Worm (Caenorhabditis elegans): Measurements from ENCODE around the gene rha-2.

Gene rha-2

DNA sequence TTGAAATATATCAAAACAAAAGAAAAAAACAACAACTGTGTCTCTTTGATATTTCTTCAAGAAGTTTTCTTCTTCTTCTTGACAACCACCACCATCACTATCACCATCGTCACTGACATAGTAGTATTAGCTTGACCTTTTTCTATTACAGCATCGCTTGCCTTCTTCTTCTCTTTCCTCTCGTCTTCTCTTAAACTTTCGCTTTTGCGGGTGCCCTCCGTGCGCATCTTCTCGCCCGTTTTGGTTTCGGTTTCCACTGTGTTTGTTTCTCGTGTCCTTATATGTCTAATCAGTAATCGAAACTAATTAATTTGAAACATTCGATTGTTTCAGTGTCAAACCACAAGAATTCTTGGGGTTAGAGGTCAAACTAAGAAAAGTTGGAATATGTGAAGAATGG, 35.0 kb downstream of the rha-2 start:
- TF ChIP-seq F13H6.1 (tag; optimal IDR thresholded peaks at IDR 0.05) (no peak), ceh-34 (tag; optimal IDR thresholded peaks at IDR 0.05) (no peak), ref-2 (tag; optimal IDR thresholded peaks at IDR 0.05) (no peak), unc-42 (tag; optimal IDR thresholded peaks at IDR 0.05) (no peak), ceh-24 (tag; optimal IDR thresholded peaks at IDR 0.05) (no peak), lim-6 (tag; optimal IDR thresholded peaks at IDR 0.05) (no peak), hlh-8 (tag; optimal IDR thresholded peaks at IDR 0.05) (no peak), T23F11.4 (GFP tag; optimal IDR thresholded peaks at IDR 0.05) (no peak)

DNA sequence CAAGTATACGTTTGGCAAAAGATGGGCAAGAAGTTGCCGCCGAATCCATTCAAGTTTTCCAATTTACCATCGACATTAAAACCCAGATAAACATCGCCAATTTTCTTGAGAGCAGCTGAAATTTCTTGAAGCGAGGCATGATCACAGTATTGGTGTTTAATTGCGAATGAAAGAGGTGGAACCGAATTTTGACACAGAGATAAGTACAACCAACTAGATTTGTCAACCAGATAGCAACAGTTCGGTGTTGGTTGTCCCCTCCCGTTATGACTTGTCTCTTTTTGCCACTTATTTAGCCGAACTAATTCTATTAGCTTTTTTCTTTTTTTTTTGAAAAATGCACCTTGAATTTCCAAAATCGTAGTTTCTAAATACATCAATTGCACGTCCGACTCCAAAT, 36.0 kb downstream of the rha-2 start:
- TF ChIP-seq unc-55 (GFP tag; optimal IDR thresholded peaks at IDR 0.05): no peak
- no peak for TF ChIP-seq ref-2 (tag; optimal IDR thresholded peaks at IDR 0.05)
- TF ChIP-seq npax-4 (tag; optimal IDR thresholded peaks at IDR 0.05): no peak
- TF ChIP-seq pag-3 (tag; optimal IDR thresholded peaks at IDR 0.05; ENCODE audit: borderline replicate concordance): no peak
- no peak for TF ChIP-seq ceh-2 (tag; optimal IDR thresholded peaks at IDR 0.05)

DNA sequence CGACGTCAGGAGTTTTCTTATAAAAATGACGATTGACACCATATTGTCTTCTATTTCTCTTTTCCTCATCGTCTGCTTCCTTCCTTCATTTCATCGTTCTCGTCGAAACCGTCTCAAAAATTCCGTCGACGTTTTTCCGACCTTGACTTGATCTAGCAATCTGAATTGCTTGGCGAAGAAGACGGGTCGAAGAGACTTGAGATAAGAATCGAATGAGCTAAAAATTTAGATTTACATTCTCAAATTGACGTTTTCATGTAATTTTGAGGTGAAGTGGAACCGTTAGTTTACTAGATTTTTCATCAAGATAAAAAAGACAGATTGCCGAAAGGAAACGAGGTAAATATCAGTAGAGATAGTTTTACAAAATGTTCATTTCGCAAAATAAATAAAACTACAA, 36.8 kb downstream of the rha-2 start:
- TF ChIP-seq unc-42 (tag; optimal IDR thresholded peaks at IDR 0.05): no peak
- TF ChIP-seq elt-2 (tag; optimal IDR thresholded peaks at IDR 0.05): no peak
- no peak for TF ChIP-seq nhr-11 (tag; optimal IDR thresholded peaks at IDR 0.05)
- TF ChIP-seq K02D7.2 (tag; optimal IDR thresholded peaks at IDR 0.05): no peak
- TF ChIP-seq ceh-6 (GFP tag; optimal IDR thresholded peaks at IDR 0.05): no peak
- no peak for TF ChIP-seq dve-1 (tag; optimal IDR thresholded peaks at IDR 0.05)
- TF ChIP-seq hlh-6 (tag; optimal IDR thresholded peaks at IDR 0.05): no peak
- TF ChIP-seq zip-5 (tag; optimal IDR thresholded peaks at IDR 0.05): no peak
- no peak for TF ChIP-seq ztf-16 (tag; optimal IDR thresholded peaks at IDR 0.05)
- no peak for TF ChIP-seq dmd-4 (tag; optimal IDR thresholded peaks at IDR 0.05; ENCODE audit: borderline replicate concordance)
- no peak for TF ChIP-seq syd-9 (tag; optimal IDR thresholded peaks at IDR 0.05)

ce11 chrIII:8575359-8576101, 38.8 kb downstream of the rha-2 start:
- no peak for TF ChIP-seq K02D7.2 (tag; optimal IDR thresholded peaks at IDR 0.05)
- TF ChIP-seq ceh-2 (tag; optimal IDR thresholded peaks at IDR 0.05): no peak
- no peak for TF ChIP-seq ref-2 (tag; optimal IDR thresholded peaks at IDR 0.05)
- no peak for TF ChIP-seq ets-4 (tag; optimal IDR thresholded peaks at IDR 0.05)
- no peak for TF ChIP-seq hlh-30 (tag; optimal IDR thresholded peaks at IDR 0.05; ENCODE audit: insufficient read depth)
- TF ChIP-seq ceh-24 (tag; optimal IDR thresholded peaks at IDR 0.05): no peak
- TF ChIP-seq pag-3 (tag; optimal IDR thresholded peaks at IDR 0.05; ENCODE audit: borderline replicate concordance): no peak
- no peak for TF ChIP-seq hlh-13 (GFP tag; optimal IDR thresholded peaks at IDR 0.05)
- no peak for TF ChIP-seq nhr-11 (tag; optimal IDR thresholded peaks at IDR 0.05)
- TF ChIP-seq ttx-3 (tag; optimal IDR thresholded peaks at IDR 0.05): no peak
- no peak for TF ChIP-seq pqm-1 (tag; optimal IDR thresholded peaks at IDR 0.05)
- no peak for TF ChIP-seq unc-42 (tag; optimal IDR thresholded peaks at IDR 0.05)
- TF ChIP-seq npax-4 (tag; optimal IDR thresholded peaks at IDR 0.05): no peak
- TF ChIP-seq fkh-10 (GFP tag; optimal IDR thresholded peaks at IDR 0.05): no peak
- TF ChIP-seq sox-2 (GFP tag; IDR thresholded peaks at IDR 0.05): no peak
- no peak for TF ChIP-seq unc-3 (GFP tag; conservative IDR thresholded peaks at IDR 0.05)
- no peak for TF ChIP-seq unc-3 (tag; optimal IDR thresholded peaks at IDR 0.05)
- TF ChIP-seq Y22D7AL.16 (tag; optimal IDR thresholded peaks at IDR 0.05): no peak
- TF ChIP-seq che-1 (tag; optimal IDR thresholded peaks at IDR 0.05): no peak
- no peak for TF ChIP-seq zip-5 (tag; optimal IDR thresholded peaks at IDR 0.05)

DNA sequence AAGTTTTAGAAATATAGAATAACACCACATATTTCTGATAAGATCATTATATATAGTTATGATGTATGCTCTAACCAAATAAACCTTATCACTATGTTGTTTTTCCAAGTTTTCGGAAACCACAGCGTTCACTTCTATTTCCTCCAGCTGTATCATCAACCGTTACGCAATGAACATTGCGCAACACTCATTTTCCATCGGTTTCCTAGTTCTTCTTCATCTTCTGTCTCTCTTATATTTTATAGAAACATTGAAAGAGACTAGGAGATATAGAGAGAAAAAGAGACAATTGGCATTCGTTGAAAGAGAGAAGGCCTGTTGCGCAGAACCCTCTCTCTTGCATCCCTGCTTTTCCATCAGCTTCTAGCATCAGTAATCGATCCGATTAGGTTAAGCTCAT, 40.1 kb downstream of the rha-2 start:
- peak; percentile 66 for TF ChIP-seq elt-2 (tag; optimal IDR thresholded peaks at IDR 0.05)
- no peak for TF ChIP-seq syd-9 (tag; optimal IDR thresholded peaks at IDR 0.05)
- TF ChIP-seq dve-1 (tag; optimal IDR thresholded peaks at IDR 0.05): no peak

Data from whole organism, late embryonic.